Worm (Caenorhabditis elegans) whole organism, L4 larva: Measurements from ENCODE around the gene T23F11.6.

Source experiments
- F10B5.3 ChIP-seq: sonication (generic microtip); optimal IDR thresholded peaks from 2 replicates; lab custom pipeline; 2016; ENCODE audit warnings: mild to moderate bottlenecking, missing genetic modification characterization, missing compliant biosample characterization
- F26F4.8 ChIP-seq: fragments of 200-800 bp; sonication (Bioruptor generic); conservative IDR thresholded peaks from 2 replicates; pipeline ENCODE4 v1.3.6; 2022; ENCODE audit warnings: missing genetic modification characterization, missing compliant biosample characterization
- Y48G9A.11 ChIP-seq: fragments of 200-800 bp; sonication (Bioruptor generic); IDR thresholded peaks from 2 replicates; pipeline ENCODE4 v1.3.6; 2022; ENCODE audit warnings: missing genetic modification reagents, missing genetic modification characterization, missing compliant biosample characterization
- Y5F2A.4 ChIP-seq: fragments of 200-800 bp; sonication (Bioruptor generic); optimal IDR thresholded peaks from 2 replicates; lab custom pipeline; 2018; ENCODE audit warnings: mild to moderate bottlenecking, missing genetic modification characterization, missing compliant biosample characterization
- aly-2 ChIP-seq: sonication (generic microtip); optimal IDR thresholded peaks from 2 replicates; lab custom pipeline; 2018; ENCODE audit warnings: missing biosample characterization, missing genetic modification characterization
- ama-1 ChIP-seq: fragments of 150-350 bp; optimal IDR thresholded peaks from 2 replicates; lab custom pipeline; 2014; ENCODE audit warnings: inconsistent platforms, mixed read lengths
- ceh-32 ChIP-seq: sonication (generic microtip); optimal IDR thresholded peaks from 2 replicates; lab custom pipeline; 2016; ENCODE audit warnings: mild to moderate bottlenecking, missing genetic modification characterization, missing compliant biosample characterization; ENCODE audit not compliant: poor library complexity
- ceh-62 ChIP-seq: sonication (generic microtip); optimal IDR thresholded peaks from 2 replicates; lab custom pipeline; 2017; ENCODE audit warnings: missing biosample characterization, missing genetic modification characterization
- daf-12 ChIP-seq: fragments of 150-350 bp; optimal IDR thresholded peaks from 2 replicates; lab custom pipeline; 2014; ENCODE audit warnings: missing biosample characterization, missing genetic modification reagents, missing genetic modification characterization
- daf-16 ChIP-seq, 3 experiments: sonication (generic microtip); optimal IDR thresholded peaks; 2 replicates each; lab custom pipeline; 2016 to 2017; ENCODE audit warnings: missing genetic modification characterization in 3 of 3, missing genetic modification reagents in 3 of 3, mild to moderate bottlenecking in 2 of 3, missing compliant biosample characterization in 2 of 3, missing biosample characterization in 1 of 3, moderate library complexity in 1 of 3
- dmd-6 ChIP-seq: fragments of 200-800 bp; sonication (Bioruptor generic); IDR thresholded peaks from 2 replicates; pipeline ENCODE4 v1.3.6; 2022; ENCODE audit warnings: missing genetic modification reagents, missing genetic modification characterization, missing compliant biosample characterization
- dve-1 ChIP-seq: sonication (generic microtip); optimal IDR thresholded peaks from 2 replicates; lab custom pipeline; 2017; ENCODE audit warnings: antibody characterized with exemption, mild to moderate bottlenecking, missing genetic modification characterization, missing compliant biosample characterization; ENCODE audit not compliant: insufficient read depth
- gei-8 ChIP-seq: fragments of 200-800 bp; sonication (Bioruptor generic); optimal IDR thresholded peaks from 2 replicates; lab custom pipeline; 2018; ENCODE audit warnings: mild to moderate bottlenecking, missing genetic modification characterization, missing compliant biosample characterization
- hlh-30 ChIP-seq: sonication (generic microtip); optimal IDR thresholded peaks from 2 replicates; lab custom pipeline; 2017; ENCODE audit warnings: antibody characterized with exemption, mild to moderate bottlenecking, missing genetic modification characterization, missing compliant biosample characterization; ENCODE audit not compliant: insufficient read depth
- lim-7 ChIP-seq: fragments of 200-800 bp; sonication (Bioruptor generic); IDR thresholded peaks from 2 replicates; pipeline ENCODE4 v1.3.6; 2022; ENCODE audit warnings: missing genetic modification characterization, missing compliant biosample characterization
- lin-1 ChIP-seq: fragments of 200-800 bp; sonication (Bioruptor generic); IDR thresholded peaks from 2 replicates; pipeline ENCODE4 v1.3.6; 2022; ENCODE audit warnings: missing genetic modification reagents, missing genetic modification characterization, missing compliant biosample characterization
- lin-15B ChIP-seq: fragments of 150-350 bp; sonication (generic microtip); optimal IDR thresholded peaks from 3 replicates; lab custom pipeline; 2014; ENCODE audit warnings: missing biosample characterization, missing genetic modification characterization
- lin-29 ChIP-seq: fragments of 200-800 bp; sonication (Bioruptor generic); IDR thresholded peaks from 2 replicates; pipeline ENCODE4 v1.3.6; 2022; ENCODE audit warnings: missing genetic modification reagents, missing genetic modification characterization, missing compliant biosample characterization
- lin-38 ChIP-seq: fragments of 200-800 bp; sonication (Bioruptor generic); IDR thresholded peaks from 2 replicates; pipeline ENCODE4 v1.3.6; 2022; ENCODE audit warnings: missing genetic modification reagents, missing genetic modification characterization, missing compliant biosample characterization
- lsy-2 ChIP-seq, 2 experiments: fragments of 150-350 bp in 1 of 2; sonication (generic microtip) in 1 of 2; optimal IDR thresholded peaks; 2 replicates each; lab custom pipeline; 2014 to 2017; ENCODE audit warnings: missing biosample characterization in 2 of 2, missing genetic modification characterization in 2 of 2
- mdl-1 ChIP-seq, 2 experiments: fragments of 150-350 bp in 1 of 2; sonication (generic microtip) in 1 of 2; optimal IDR thresholded peaks; 2 replicates each; lab custom pipeline; 2014 to 2017; ENCODE audit warnings: missing biosample characterization in 2 of 2, missing genetic modification characterization in 2 of 2
- mxl-3 ChIP-seq: fragments of 200-800 bp; sonication (Bioruptor generic); optimal IDR thresholded peaks from 2 replicates; lab custom pipeline; 2018; ENCODE audit warnings: mild to moderate bottlenecking, missing genetic modification characterization, missing compliant biosample characterization
- nhr-237 ChIP-seq: sonication (generic microtip); optimal IDR thresholded peaks from 2 replicates; lab custom pipeline; 2017; ENCODE audit warnings: missing biosample characterization, missing genetic modification characterization
- nhr-25 ChIP-seq: sonication (generic microtip); optimal IDR thresholded peaks from 2 replicates; lab custom pipeline; 2017; ENCODE audit warnings: missing genetic modification characterization, mild to moderate bottlenecking, missing compliant biosample characterization, antibody characterized with exemption, moderate library complexity, borderline replicate concordance; ENCODE audit not compliant: insufficient read depth
- nhr-28 ChIP-seq: fragments of 150-350 bp; optimal IDR thresholded peaks from 2 replicates; lab custom pipeline; 2014; ENCODE audit warnings: missing biosample characterization, missing genetic modification characterization
- nhr-76 ChIP-seq: fragments of 150-350 bp; optimal IDR thresholded peaks from 2 replicates; lab custom pipeline; 2014; ENCODE audit warnings: missing biosample characterization, missing genetic modification characterization
- nhr-77 ChIP-seq: fragments of 150-350 bp; optimal IDR thresholded peaks from 2 replicates; lab custom pipeline; 2014; ENCODE audit warnings: missing biosample characterization, missing genetic modification characterization
- php-3 ChIP-seq: fragments of 200-800 bp; sonication (Bioruptor generic); IDR thresholded peaks from 2 replicates; pipeline ENCODE4 v1.3.6; 2022; ENCODE audit warnings: missing genetic modification reagents, missing genetic modification characterization, missing compliant biosample characterization
- pqm-1 ChIP-seq: sonication (generic microtip); optimal IDR thresholded peaks from 2 replicates; lab custom pipeline; 2017; ENCODE audit warnings: missing biosample characterization, missing genetic modification characterization
- saeg-2 ChIP-seq: fragments of 200-800 bp; sonication (Bioruptor generic); IDR thresholded peaks from 2 replicates; pipeline ENCODE4 v1.3.6; 2022; ENCODE audit warnings: missing genetic modification reagents, missing genetic modification characterization, missing compliant biosample characterization
- snpc-1.2 ChIP-seq: fragments of 200-800 bp; sonication (Bioruptor generic); IDR thresholded peaks from 2 replicates; pipeline ENCODE4 v1.3.6; 2022; ENCODE audit warnings: missing genetic modification reagents, missing genetic modification characterization, missing compliant biosample characterization
- snpc-4 ChIP-seq: fragments of 150-350 bp; optimal IDR thresholded peaks from 2 replicates; lab custom pipeline; 2014; ENCODE audit warnings: missing biosample characterization, missing genetic modification characterization
- spr-3 ChIP-seq: fragments of 200-800 bp; sonication (Bioruptor generic); optimal IDR thresholded peaks from 2 replicates; lab custom pipeline; 2018; ENCODE audit warnings: mild to moderate bottlenecking, missing genetic modification characterization, missing compliant biosample characterization
- tag-97 ChIP-seq: fragments of 200-800 bp; sonication (Bioruptor generic); IDR thresholded peaks from 2 replicates; pipeline ENCODE4 v1.3.6; 2022; ENCODE audit warnings: missing genetic modification characterization, missing compliant biosample characterization
- unc-62 ChIP-seq, 3 experiments: fragments of 150-350 bp in 1 of 3; sonication (generic microtip); optimal IDR thresholded peaks in 2 of 3; peaks in 1 of 3; 1 replicate in 1 of 3; 2 replicates in 2 of 3; lab custom pipeline; 2014 to 2017; ENCODE audit warnings: missing biosample characterization in 3 of 3, missing genetic modification characterization in 3 of 3, missing genetic modification reagents in 3 of 3, missing genotype in 1 of 3
- vab-7 ChIP-seq: fragments of 200-800 bp; sonication (Bioruptor generic); IDR thresholded peaks from 2 replicates; pipeline ENCODE4 v1.3.6; 2022; ENCODE audit warnings: missing genetic modification reagents, missing genetic modification characterization, missing compliant biosample characterization
- zag-1 ChIP-seq: fragments of 150-350 bp; optimal IDR thresholded peaks from 2 replicates; lab custom pipeline; 2014; ENCODE audit warnings: missing biosample characterization, missing genetic modification characterization
- zfp-2 ChIP-seq: sonication (generic microtip); optimal IDR thresholded peaks from 2 replicates; lab custom pipeline; 2016; ENCODE audit warnings: mild to moderate bottlenecking, missing genetic modification characterization, missing compliant biosample characterization
- zfp-3 ChIP-seq: fragments of 200-800 bp; sonication (Bioruptor generic); conservative IDR thresholded peaks from 2 replicates; pipeline ENCODE4 v1.3.6; 2022; ENCODE audit warnings: missing genetic modification reagents, missing genetic modification characterization, missing compliant biosample characterization
- ztf-11 ChIP-seq: fragments of 150-350 bp; optimal IDR thresholded peaks from 2 replicates; lab custom pipeline; 2014; ENCODE audit warnings: missing biosample characterization, missing genetic modification characterization
- ztf-7 ChIP-seq: fragments of 150-350 bp; optimal IDR thresholded peaks from 2 replicates; lab custom pipeline; 2014; ENCODE audit warnings: missing biosample characterization, missing genetic modification characterization

Gene T23F11.6

DNA sequence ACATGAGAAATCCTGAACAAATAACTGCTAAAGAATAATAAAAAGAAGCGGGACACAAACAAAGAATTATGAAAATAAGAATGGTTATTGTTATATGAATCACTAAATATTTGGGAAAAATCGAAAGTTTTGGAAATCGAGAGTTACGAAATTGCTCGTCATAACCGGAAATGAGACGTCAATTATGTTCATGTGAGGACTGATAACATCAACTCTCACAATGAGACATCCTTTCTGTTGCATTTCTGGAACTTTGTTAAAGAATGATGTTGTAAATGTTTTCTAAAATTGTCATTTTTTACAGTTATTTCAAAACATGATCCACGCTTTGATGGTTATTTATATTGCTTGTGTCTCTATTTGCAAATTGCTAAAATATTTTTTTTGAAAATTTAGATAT lies at the start of gene T23F11.6:
Gene T23F11.6, minus strand, starts transcription at position 45 of the 400 bp plus-strand sequence.
- no peak for TF ChIP-seq F10B5.3 (tag; lab: Kevin White, UChicago)
- TF ChIP-seq lin-1 (GFP tag; lab: Robert Waterston, UW): 0 out of 2 replicates have a peak, but pooled peaks have one; percentile 49
- no peak for TF ChIP-seq F26F4.8 (GFP tag; lab: Robert Waterston, UW)
- TF ChIP-seq aly-2 (tag; lab: Kevin White, UChicago): no peak
- TF ChIP-seq dmd-6: peak; percentile 65
- TF ChIP-seq nhr-28: peak; percentile 15
- TF ChIP-seq zag-1 (tag; lab: Kevin White, UChicago): no peak
- peak; percentile 53 for TF ChIP-seq pqm-1 (tag; lab: Kevin White, UChicago)
- no peak for TF ChIP-seq lsy-2 (tag; optimal IDR thresholded peaks at IDR 0.05; lab: Kevin White, UChicago)
- no peak for TF ChIP-seq mxl-3 (GFP tag; lab: Kevin White, UChicago)
- no peak for TF ChIP-seq daf-16 (GFP tag; optimal IDR thresholded peaks at IDR 0.05; lab: Kevin White, UChicago)
- peak; percentile 22 for TF ChIP-seq daf-16 (tag; optimal IDR thresholded peaks at IDR 0.05; lab: Kevin White, UChicago)
- TF ChIP-seq mdl-1 (tag; optimal IDR thresholded peaks at IDR 0.05; lab: Kevin White, UChicago): peak in 1 of 2 experiments; percentile 1
- TF ChIP-seq vab-7: no peak
- peak; percentile 5 for TF ChIP-seq dve-1 (tag; lab: Kevin White, UChicago)

DNA sequence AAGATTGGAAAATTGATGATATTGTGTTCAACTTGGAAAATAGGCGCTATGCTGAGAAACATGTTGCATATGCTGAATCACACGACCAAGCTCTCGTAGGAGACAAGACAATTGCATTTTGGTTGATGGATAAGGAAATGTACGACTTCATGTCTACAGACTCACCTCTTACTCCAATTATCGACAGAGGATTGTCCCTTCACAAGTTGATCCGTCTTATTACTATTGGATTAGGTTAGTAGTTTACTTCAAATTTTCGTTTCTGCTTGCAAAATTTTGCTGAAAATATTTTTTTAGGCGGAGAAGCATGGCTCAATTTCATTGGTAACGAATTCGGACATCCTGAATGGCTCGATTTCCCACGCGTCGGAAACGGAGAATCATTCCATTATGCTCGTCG lies 49.2 kb upstream of the T23F11.6 start:
- TF ChIP-seq unc-62 (GFP tag; optimal IDR thresholded peaks at IDR 0.05 in 1 of 2; lab: Kevin White, UChicago) (peak in 1 of 2 experiments; percentile 92), unc-62 (tag; optimal IDR thresholded peaks at IDR 0.05; lab: Kevin White, UChicago) (no peak), snpc-1.2 (GFP tag; lab: Robert Waterston, UW) (no peak)

- TF ChIP-seq php-3 (no peak), unc-62 (GFP tag; optimal IDR thresholded peaks at IDR 0.05 in 1 of 2; lab: Kevin White, UChicago) (peak in 1 of 2 experiments; percentile 67), unc-62 (tag; optimal IDR thresholded peaks at IDR 0.05; lab: Kevin White, UChicago) (no peak), ama-1 (peak; percentile 59)
Measured at ce11 chrIII:4695057-4695456, 47.3 kb upstream of the T23F11.6 start, which contains the start of gene T04A8.7. T04A8.7 (plus strand) TSS chrIII:4695357.

DNA sequence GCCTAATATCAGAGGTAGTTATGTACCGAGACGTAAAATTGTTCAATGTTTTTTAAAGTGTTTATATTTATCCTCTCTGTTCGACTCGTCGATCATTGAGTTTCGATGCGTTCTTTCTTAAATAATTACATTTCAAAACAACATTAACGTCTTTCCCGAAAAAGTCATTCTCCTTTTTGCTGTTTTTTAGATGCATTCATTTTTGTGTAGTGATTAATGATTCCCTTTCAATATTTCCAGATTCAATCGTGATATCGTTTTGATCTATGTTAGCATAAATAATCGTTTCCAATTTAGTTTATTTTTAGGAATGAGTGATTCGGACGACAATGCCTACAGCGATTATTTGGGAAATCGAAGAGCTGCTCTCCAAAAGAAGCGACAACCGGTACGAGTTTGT lies 46.0 kb upstream of the T23F11.6 start, which contains the start of gene T04A8.8:
Gene T04A8.8, plus strand, starts transcription at position 301 of the 400 bp plus-strand sequence.
- TF ChIP-seq daf-12 (tag; lab: Kevin White, UChicago) (no peak), snpc-1.2 (GFP tag; lab: Robert Waterston, UW) (no peak), Y48G9A.11 (GFP tag; lab: Robert Waterston, UW) (no peak), ztf-7 (tag; lab: Kevin White, UChicago) (no peak), ceh-62 (tag; lab: Kevin White, UChicago) (no peak), zfp-3 (no peak), ceh-32 (tag; lab: Kevin White, UChicago) (no peak), saeg-2 (no peak), snpc-4 (no peak)

ce11 chrIII:4693281-4693680 lies 45.6 kb upstream of the T23F11.6 start, which contains the start of gene nifk-1:
nifk-1 (minus strand) TSS chrIII:4693307.
- TF ChIP-seq nhr-76 (tag; lab: Kevin White, UChicago) (no peak), daf-16 (GFP tag; optimal IDR thresholded peaks at IDR 0.05; lab: Kevin White, UChicago) (peak in 1 of 2 experiments; percentile 55), daf-16 (tag; optimal IDR thresholded peaks at IDR 0.05; lab: Kevin White, UChicago) (peak; percentile 94), zfp-2 (no peak), Y5F2A.4 (GFP tag; lab: Kevin White, UChicago) (no peak), vab-7 (no peak), pqm-1 (tag; lab: Kevin White, UChicago) (no peak), zag-1 (tag; lab: Kevin White, UChicago) (no peak), hlh-30 (tag; lab: Kevin White, UChicago) (peak; percentile 63), lin-15B (tag; lab: Kevin White, UChicago) (no peak), mxl-3 (GFP tag; lab: Kevin White, UChicago) (peak; percentile 62), nhr-237 (tag; lab: Kevin White, UChicago) (no peak), lsy-2 (tag; optimal IDR thresholded peaks at IDR 0.05; lab: Kevin White, UChicago) (peak in 1 of 2 experiments; percentile 87), nhr-77 (tag; lab: Kevin White, UChicago) (peak; percentile 68), nhr-25 (tag; lab: Kevin White, UChicago) (no peak), lin-38 (GFP tag; lab: Robert Waterston, UW) (peak; percentile 77), php-3 (no peak), ztf-11 (no peak), F10B5.3 (tag; lab: Kevin White, UChicago) (no peak), aly-2 (tag; lab: Kevin White, UChicago) (no peak), lin-29 (GFP tag; lab: Robert Waterston, UW) (no peak), spr-3 (GFP tag; lab: Kevin White, UChicago) (no peak), ceh-32 (tag; lab: Kevin White, UChicago) (no peak), lim-7 (GFP tag; lab: Robert Waterston, UW) (no peak), gei-8 (no peak), tag-97 (no peak)
